Worm (Caenorhabditis elegans) whole organism, mixed stage, embryonic: ENCODE measurements around the gene F38E11.9.

ENCODE experiments used
- nhr-12 ChIP-seq: fragments of 150-350 bp; optimal IDR thresholded peaks from 2 replicates; lab custom pipeline; 2014; ENCODE audit warnings: missing biosample characterization, missing genetic modification characterization
- nhr-28 ChIP-seq: fragments of 150-350 bp; optimal IDR thresholded peaks from 2 replicates; lab custom pipeline; 2014; ENCODE audit warnings: missing biosample characterization, missing genetic modification characterization

DNA sequence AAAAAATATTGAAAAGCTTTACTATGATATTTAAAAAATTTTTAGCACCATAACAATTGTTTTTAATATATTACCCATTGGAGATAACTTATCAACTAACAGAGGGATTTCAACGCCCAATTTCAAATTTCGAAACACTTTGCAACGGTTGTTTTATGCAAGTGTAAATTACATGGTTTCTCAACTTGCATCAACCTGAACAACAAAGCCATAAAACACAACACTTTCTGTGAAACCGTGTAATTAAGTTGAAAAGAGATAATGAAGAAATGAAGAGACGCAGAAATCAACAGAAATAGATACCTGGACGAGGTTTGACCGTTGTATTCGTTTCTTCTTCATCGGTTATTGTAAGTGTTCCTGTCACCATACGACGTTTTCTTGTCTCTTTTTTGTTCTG, 6.5 kb upstream of the F38E11.9 start, which contains the start of gene cpin-1:
- TF ChIP-seq nhr-28 (tag; lab: Kevin White, UChicago) (no peak), nhr-12 (tag; lab: Kevin White, UChicago) (no peak)
